Worm (Caenorhabditis elegans) whole organism, L2 larva: Measurements from ENCODE around the gene F39D8.3.

ENCODE experiments used
- F13H6.1 ChIP-seq: sonication (generic microtip); optimal IDR thresholded peaks from 2 replicates; lab custom pipeline; 2016; ENCODE audit warnings: missing genetic modification characterization, missing compliant biosample characterization
- alr-1 ChIP-seq: fragments of 150-350 bp; optimal IDR thresholded peaks from 2 replicates; lab custom pipeline; 2014; ENCODE audit warnings: missing biosample characterization, missing genetic modification characterization
- blmp-1 ChIP-seq: sonication (generic microtip); optimal IDR thresholded peaks from 2 replicates; lab custom pipeline; 2017; ENCODE audit warnings: missing genetic modification characterization, mild to moderate bottlenecking, missing compliant biosample characterization, antibody characterized with exemption, moderate library complexity; ENCODE audit not compliant: insufficient read depth
- crh-2 ChIP-seq: sonication (generic microtip); optimal IDR thresholded peaks from 2 replicates; lab custom pipeline; 2017; ENCODE audit warnings: missing biosample characterization, missing genetic modification characterization
- egl-27 ChIP-seq: sonication (generic microtip); optimal IDR thresholded peaks from 3 replicates; lab custom pipeline; 2017; ENCODE audit warnings: missing biosample characterization, missing genetic modification reagents, missing genetic modification characterization
- fos-1 ChIP-seq: fragments of 150-350 bp; optimal IDR thresholded peaks from 2 replicates; lab custom pipeline; 2014; ENCODE audit warnings: missing biosample characterization, missing genetic modification characterization
- nhr-11 ChIP-seq: fragments of 150-350 bp; optimal IDR thresholded peaks from 2 replicates; lab custom pipeline; 2014; ENCODE audit warnings: missing biosample characterization, missing genetic modification characterization
- nhr-129 ChIP-seq: fragments of 150-350 bp; optimal IDR thresholded peaks from 2 replicates; lab custom pipeline; 2014; ENCODE audit warnings: missing biosample characterization, missing genetic modification characterization
- nhr-237 ChIP-seq: fragments of 150-350 bp; optimal IDR thresholded peaks from 2 replicates; lab custom pipeline; 2014; ENCODE audit warnings: missing biosample characterization, missing genetic modification characterization
- snpc-4 ChIP-seq: fragments of 150-350 bp; optimal IDR thresholded peaks from 2 replicates; lab custom pipeline; 2014; ENCODE audit warnings: missing biosample characterization, missing genetic modification characterization
- unc-62 ChIP-seq: fragments of 150-350 bp; optimal IDR thresholded peaks from 2 replicates; lab custom pipeline; 2014; ENCODE audit warnings: missing biosample characterization, missing genetic modification reagents, missing genetic modification characterization

ce11 chrX:15468657-15469056 is 47.9 kb downstream of the F39D8.3 start:
- TF ChIP-seq fos-1 (tag; lab: Kevin White, UChicago): no peak
- TF ChIP-seq alr-1 (tag; lab: Kevin White, UChicago): no peak
- TF ChIP-seq nhr-237 (tag; lab: Kevin White, UChicago): no peak
- TF ChIP-seq unc-62 (GFP tag; lab: Kevin White, UChicago): no peak
- TF ChIP-seq nhr-129 (tag; lab: Kevin White, UChicago): no peak
- no peak for TF ChIP-seq egl-27 (tag; lab: Kevin White, UChicago)
- TF ChIP-seq blmp-1 (tag; lab: Kevin White, UChicago): no peak
- peak; percentile 24 for TF ChIP-seq snpc-4 (tag; lab: Kevin White, UChicago)
- TF ChIP-seq nhr-11 (tag; lab: Kevin White, UChicago): no peak
- TF ChIP-seq F13H6.1 (tag; lab: Kevin White, UChicago): no peak
- TF ChIP-seq crh-2 (tag; lab: Kevin White, UChicago): no peak
